Worm (Caenorhabditis elegans) whole organism, L4/young adult: ENCODE results near the gene srh-17.

Experiments
- W03F9.2 ChIP-seq: fragments of 150-350 bp; optimal IDR thresholded peaks from 2 replicates; lab custom pipeline; 2014; ENCODE audit warnings: missing biosample characterization, missing genetic modification characterization
- dao-5 ChIP-seq: sonication (generic microtip); optimal IDR thresholded peaks from 2 replicates; lab custom pipeline; 2016; ENCODE audit warnings: missing genotype, missing genetic modification characterization, moderate library complexity, missing compliant biosample characterization
- him-1 ChIP-seq: sonication (generic microtip); optimal IDR thresholded peaks from 2 replicates; lab custom pipeline; 2016; ENCODE audit warnings: missing genotype, missing genetic modification reagents, missing genetic modification characterization, missing compliant biosample characterization

Gene srh-17

DNA sequence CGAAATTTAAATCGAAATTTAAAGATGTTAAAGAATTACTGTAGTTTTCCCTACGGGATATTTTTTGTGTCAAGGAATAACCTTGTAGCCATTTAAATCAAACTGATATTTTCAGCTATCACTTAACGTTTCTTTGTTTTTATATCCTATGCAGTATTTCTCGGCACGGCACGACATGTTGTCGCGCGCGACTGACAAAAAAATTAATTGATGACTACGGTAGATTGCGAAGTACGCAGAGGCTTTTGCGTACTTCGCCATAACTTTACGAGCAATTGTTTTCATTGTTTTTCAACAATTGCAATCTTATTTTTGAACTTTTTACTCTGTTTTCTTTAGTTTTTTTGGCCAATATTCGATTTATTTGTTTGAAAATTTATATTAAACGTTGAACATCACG is 36.9 kb downstream of the srh-17 start:
- TF ChIP-seq dao-5 (tag; lab: Kevin White, UChicago) (no peak), W03F9.2 (tag; lab: Kevin White, UChicago) (no peak), him-1 (tag; lab: Kevin White, UChicago) (no peak)

- TF ChIP-seq him-1 (tag; lab: Kevin White, UChicago), result no peak
- no peak for TF ChIP-seq dao-5 (tag; lab: Kevin White, UChicago)
- TF ChIP-seq W03F9.2 (tag; lab: Kevin White, UChicago), result no peak
These were observed 37.6 kb downstream of the srh-17 start, which contains the start of gene set-5 for ce11 chrV:14698666-14699065. Gene set-5 (plus strand): TSS chrV:14698966.

DNA sequence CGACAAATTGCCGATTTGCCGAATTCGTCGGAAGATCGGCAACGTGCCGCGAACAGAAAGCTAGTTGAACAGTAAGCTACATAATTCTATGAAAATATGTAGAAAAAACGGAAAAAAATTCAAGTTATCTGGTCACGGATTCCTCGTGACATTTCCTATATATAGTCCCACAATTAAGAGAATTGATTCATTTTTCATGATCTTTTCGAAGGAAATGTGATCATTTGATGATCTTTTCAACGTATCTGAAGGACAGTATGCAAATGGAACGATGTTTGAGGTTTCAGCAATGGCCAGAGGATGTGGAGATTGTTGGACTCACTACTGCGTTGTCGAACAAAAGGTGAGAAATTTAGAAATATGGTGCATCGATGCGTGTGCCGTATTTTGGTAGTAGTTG is 46.9 kb downstream of the srh-17 start, which contains the start of gene R08A2.9:
Gene R08A2.9, plus strand, starts transcription at position 301 of the 400 bp plus-strand sequence.
- TF ChIP-seq him-1 (tag; lab: Kevin White, UChicago) (no peak), dao-5 (tag; lab: Kevin White, UChicago) (no peak), W03F9.2 (tag; lab: Kevin White, UChicago) (no peak)

- no peak for TF ChIP-seq dao-5 (tag; lab: Kevin White, UChicago)
- no peak for TF ChIP-seq W03F9.2 (tag; lab: Kevin White, UChicago)
- no peak for TF ChIP-seq him-1 (tag; lab: Kevin White, UChicago)
These were observed 50.0 kb downstream of the srh-17 start, which contains the start of gene ssp-33 for ce11 chrV:14711077-14711476. Gene ssp-33 (plus strand): TSS chrV:14711377.

DNA sequence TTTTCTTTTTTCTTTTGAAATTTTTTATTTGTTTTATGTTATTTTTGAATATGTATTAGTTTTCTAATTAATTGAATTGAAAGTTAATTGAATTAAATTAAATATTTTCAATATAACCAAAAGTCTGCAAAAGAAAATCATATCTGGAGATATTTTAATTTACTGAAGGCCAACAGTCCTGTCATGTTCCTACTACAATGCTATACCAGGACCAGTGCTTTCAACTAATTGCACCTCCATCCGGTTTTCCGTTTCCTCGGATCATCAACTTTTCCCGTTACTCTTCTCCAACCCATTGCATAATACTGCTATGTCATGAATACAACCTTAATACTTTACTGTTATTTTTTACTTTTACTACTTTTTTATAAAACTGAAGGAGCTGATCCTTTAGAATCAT is 51.2 kb downstream of the srh-17 start, which contains the start of gene R08A2.5:
Gene R08A2.5, plus strand, starts transcription at position 301 of the 400 bp plus-strand sequence.
- TF ChIP-seq dao-5 (tag; lab: Kevin White, UChicago) (no peak), him-1 (tag; lab: Kevin White, UChicago) (no peak), W03F9.2 (tag; lab: Kevin White, UChicago) (no peak)
